Worm (Caenorhabditis elegans) whole organism, L4 larva: ENCODE results near the gene syx-2.

ENCODE experiments used
- F37D6.2 ChIP-seq: sonication (generic microtip); optimal IDR thresholded peaks from 2 replicates; lab custom pipeline; 2016; ENCODE audit warnings: mild to moderate bottlenecking, missing genetic modification characterization, missing compliant biosample characterization
- F49E8.2 ChIP-seq: sonication (generic microtip); optimal IDR thresholded peaks from 2 replicates; lab custom pipeline; 2016; ENCODE audit warnings: missing compliant biosample characterization, mild to moderate bottlenecking, missing genetic modification characterization, borderline replicate concordance
- Y105C5A.15 ChIP-seq: fragments of 200-800 bp; sonication (Bioruptor generic); IDR thresholded peaks from 2 replicates; pipeline ENCODE4 v1.3.6; 2022; ENCODE audit warnings: missing genetic modification characterization, missing compliant biosample characterization
- ZK546.5 ChIP-seq, 2 experiments: sonication (generic microtip); optimal IDR thresholded peaks; 2 replicates each; lab custom pipeline; 2017; ENCODE audit warnings: missing biosample characterization in 2 of 2, missing genetic modification characterization in 2 of 2
- aly-2 ChIP-seq: sonication (generic microtip); optimal IDR thresholded peaks from 2 replicates; lab custom pipeline; 2018; ENCODE audit warnings: missing biosample characterization, missing genetic modification characterization
- ceh-44 ChIP-seq: fragments of 200-800 bp; sonication (Bioruptor generic); IDR thresholded peaks from 2 replicates; pipeline ENCODE4 v1.3.6; 2022; ENCODE audit warnings: missing genetic modification reagents, missing genetic modification characterization, missing compliant biosample characterization
- daf-16 ChIP-seq, 3 experiments: sonication (generic microtip); optimal IDR thresholded peaks; 2 replicates each; lab custom pipeline; 2016 to 2017; ENCODE audit warnings: missing genetic modification characterization in 3 of 3, missing genetic modification reagents in 3 of 3, mild to moderate bottlenecking in 2 of 3, missing compliant biosample characterization in 2 of 3, missing biosample characterization in 1 of 3, moderate library complexity in 1 of 3
- dmd-9 ChIP-seq: fragments of 200-800 bp; sonication (Bioruptor generic); IDR thresholded peaks from 2 replicates; pipeline ENCODE4 v1.3.6; 2022; ENCODE audit warnings: missing genetic modification reagents, missing genetic modification characterization, missing compliant biosample characterization
- duxl-1 ChIP-seq: sonication (generic microtip); optimal IDR thresholded peaks from 2 replicates; lab custom pipeline; 2016; ENCODE audit warnings: mild to moderate bottlenecking, missing genetic modification characterization, moderate library complexity, missing compliant biosample characterization; ENCODE audit not compliant: poor library complexity
- egl-27 ChIP-seq: sonication (generic microtip); optimal IDR thresholded peaks from 3 replicates; lab custom pipeline; 2017; ENCODE audit warnings: missing biosample characterization, missing genetic modification reagents, missing genetic modification characterization
- fkh-10 ChIP-seq: fragments of 150-350 bp; optimal IDR thresholded peaks from 2 replicates; lab custom pipeline; 2014; ENCODE audit warnings: missing biosample characterization, missing genetic modification reagents, missing genetic modification characterization
- gei-8 ChIP-seq: fragments of 200-800 bp; sonication (Bioruptor generic); optimal IDR thresholded peaks from 2 replicates; lab custom pipeline; 2018; ENCODE audit warnings: mild to moderate bottlenecking, missing genetic modification characterization, missing compliant biosample characterization
- hlh-11 ChIP-seq: fragments of 200-800 bp; sonication (Bioruptor generic); optimal IDR thresholded peaks from 2 replicates; lab custom pipeline; 2018; ENCODE audit warnings: mild to moderate bottlenecking, missing genetic modification characterization, missing compliant biosample characterization
- lin-15B ChIP-seq: fragments of 150-350 bp; sonication (generic microtip); optimal IDR thresholded peaks from 3 replicates; lab custom pipeline; 2014; ENCODE audit warnings: missing biosample characterization, missing genetic modification characterization
- lsy-2 ChIP-seq, 2 experiments: fragments of 150-350 bp in 1 of 2; sonication (generic microtip) in 1 of 2; optimal IDR thresholded peaks; 2 replicates each; lab custom pipeline; 2014 to 2017; ENCODE audit warnings: missing biosample characterization in 2 of 2, missing genetic modification characterization in 2 of 2
- mdl-1 ChIP-seq, 2 experiments: fragments of 150-350 bp in 1 of 2; sonication (generic microtip) in 1 of 2; optimal IDR thresholded peaks; 2 replicates each; lab custom pipeline; 2014 to 2017; ENCODE audit warnings: missing biosample characterization in 2 of 2, missing genetic modification characterization in 2 of 2
- mdt-29 ChIP-seq: fragments of 200-800 bp; sonication (Bioruptor generic); IDR thresholded peaks from 2 replicates; pipeline ENCODE4 v1.3.6; 2022; ENCODE audit warnings: missing genetic modification reagents, missing genetic modification characterization, missing compliant biosample characterization
- mep-1 ChIP-seq: fragments of 150-350 bp; sonication (generic microtip); optimal IDR thresholded peaks from 3 replicates; lab custom pipeline; 2014; ENCODE audit warnings: missing biosample characterization, missing genetic modification characterization
- mxl-3 ChIP-seq: fragments of 200-800 bp; sonication (Bioruptor generic); optimal IDR thresholded peaks from 2 replicates; lab custom pipeline; 2018; ENCODE audit warnings: mild to moderate bottlenecking, missing genetic modification characterization, missing compliant biosample characterization
- nhr-10 ChIP-seq: fragments of 150-350 bp; optimal IDR thresholded peaks from 2 replicates; lab custom pipeline; 2014; ENCODE audit warnings: missing biosample characterization, missing genetic modification characterization
- nhr-102 ChIP-seq: sonication (generic microtip); optimal IDR thresholded peaks from 2 replicates; lab custom pipeline; 2016; ENCODE audit warnings: mild to moderate bottlenecking, missing genetic modification characterization, moderate library complexity, missing compliant biosample characterization
- nhr-11 ChIP-seq: fragments of 150-350 bp; optimal IDR thresholded peaks from 2 replicates; lab custom pipeline; 2014; ENCODE audit warnings: missing biosample characterization, missing genetic modification characterization
- nhr-237 ChIP-seq: sonication (generic microtip); optimal IDR thresholded peaks from 2 replicates; lab custom pipeline; 2017; ENCODE audit warnings: missing biosample characterization, missing genetic modification characterization
- nhr-25 ChIP-seq: sonication (generic microtip); optimal IDR thresholded peaks from 2 replicates; lab custom pipeline; 2017; ENCODE audit warnings: missing genetic modification characterization, mild to moderate bottlenecking, missing compliant biosample characterization, antibody characterized with exemption, moderate library complexity, borderline replicate concordance; ENCODE audit not compliant: insufficient read depth
- nhr-28 ChIP-seq: fragments of 150-350 bp; optimal IDR thresholded peaks from 2 replicates; lab custom pipeline; 2014; ENCODE audit warnings: missing biosample characterization, missing genetic modification characterization
- nhr-48 ChIP-seq: sonication (generic microtip); optimal IDR thresholded peaks from 2 replicates; lab custom pipeline; 2016; ENCODE audit warnings: mild to moderate bottlenecking, missing genetic modification characterization, missing compliant biosample characterization
- pqm-1 ChIP-seq: sonication (generic microtip); optimal IDR thresholded peaks from 2 replicates; lab custom pipeline; 2017; ENCODE audit warnings: missing biosample characterization, missing genetic modification characterization
- rbr-2 ChIP-seq: sonication (generic microtip); optimal IDR thresholded peaks from 2 replicates; lab custom pipeline; 2016; ENCODE audit warnings: missing genotype, missing genetic modification characterization, missing compliant biosample characterization
- sdz-12 ChIP-seq: fragments of 200-800 bp; sonication (Bioruptor generic); optimal IDR thresholded peaks from 2 replicates; lab custom pipeline; 2018; ENCODE audit warnings: mild to moderate bottlenecking, missing genetic modification characterization, missing compliant biosample characterization
- set-16 ChIP-seq: fragments of 200-800 bp; sonication (Bioruptor generic); IDR thresholded peaks from 2 replicates; pipeline ENCODE4 v1.3.6; 2022; ENCODE audit warnings: missing genetic modification reagents, missing genetic modification characterization, missing compliant biosample characterization
- tra-1 ChIP-seq: fragments of 200-800 bp; sonication (Bioruptor generic); IDR thresholded peaks from 2 replicates; pipeline ENCODE4 v1.3.6; 2022; ENCODE audit warnings: missing genetic modification reagents, missing genetic modification characterization, missing compliant biosample characterization
- unc-130 ChIP-seq: sonication (generic microtip); optimal IDR thresholded peaks from 2 replicates; lab custom pipeline; 2016; ENCODE audit warnings: missing genetic modification reagents, missing genetic modification characterization, missing compliant biosample characterization
- unc-39 ChIP-seq: sonication (generic microtip); optimal IDR thresholded peaks from 2 replicates; lab custom pipeline; 2017; ENCODE audit warnings: missing biosample characterization, missing genetic modification characterization
- unc-62 ChIP-seq, 3 experiments: fragments of 150-350 bp in 1 of 3; sonication (generic microtip); optimal IDR thresholded peaks in 2 of 3; peaks in 1 of 3; 1 replicate in 1 of 3; 2 replicates in 2 of 3; lab custom pipeline; 2014 to 2017; ENCODE audit warnings: missing biosample characterization in 3 of 3, missing genetic modification characterization in 3 of 3, missing genetic modification reagents in 3 of 3, missing genotype in 1 of 3
- zag-1 ChIP-seq: fragments of 150-350 bp; optimal IDR thresholded peaks from 2 replicates; lab custom pipeline; 2014; ENCODE audit warnings: missing biosample characterization, missing genetic modification characterization
- zip-2 ChIP-seq: fragments of 150-350 bp; optimal IDR thresholded peaks from 2 replicates; lab custom pipeline; 2014; ENCODE audit warnings: missing biosample characterization, missing genetic modification characterization
- ztf-11 ChIP-seq: fragments of 150-350 bp; optimal IDR thresholded peaks from 2 replicates; lab custom pipeline; 2014; ENCODE audit warnings: missing biosample characterization, missing genetic modification characterization
- ztf-7 ChIP-seq: fragments of 150-350 bp; optimal IDR thresholded peaks from 2 replicates; lab custom pipeline; 2014; ENCODE audit warnings: missing biosample characterization, missing genetic modification characterization

Gene syx-2

DNA sequence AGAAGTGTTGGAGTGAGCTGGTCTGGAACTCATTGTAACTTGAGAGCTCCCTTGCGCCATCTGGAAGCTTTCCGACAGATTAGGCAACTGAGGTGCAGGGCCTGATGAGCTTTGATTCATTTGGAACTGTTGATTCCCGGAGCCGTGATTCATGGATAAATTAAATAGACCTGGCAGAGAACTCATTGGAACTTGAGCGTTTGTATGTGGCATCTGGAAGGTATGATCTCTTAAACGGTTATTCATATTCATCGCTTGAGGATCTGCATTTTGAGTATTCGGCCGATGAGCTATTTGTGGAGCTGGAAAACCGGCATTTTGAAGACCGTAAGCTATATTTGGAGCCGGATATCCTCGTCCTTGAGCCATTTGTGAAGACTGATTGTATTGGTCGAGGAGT lies 31.4 kb upstream of the syx-2 start:
- TF ChIP-seq tra-1 (GFP tag; lab: Robert Waterston, UW) (no peak), nhr-102 (no peak), duxl-1 (tag; lab: Kevin White, UChicago) (no peak), dmd-9 (GFP tag; lab: Robert Waterston, UW) (no peak), mep-1 (tag; lab: Kevin White, UChicago) (no peak), nhr-11 (no peak), aly-2 (tag; lab: Kevin White, UChicago) (no peak), ZK546.5 (tag; optimal IDR thresholded peaks at IDR 0.05; lab: Kevin White, UChicago) (no peak), lsy-2 (tag; optimal IDR thresholded peaks at IDR 0.05; lab: Kevin White, UChicago) (no peak), zip-2 (no peak), set-16 (GFP tag; lab: Robert Waterston, UW) (no peak), unc-130 (GFP tag; lab: Kevin White, UChicago) (no peak), F37D6.2 (no peak), ztf-11 (tag; lab: Kevin White, UChicago) (no peak), egl-27 (tag; lab: Kevin White, UChicago) (no peak), hlh-11 (no peak), nhr-10 (tag; lab: Kevin White, UChicago) (no peak), pqm-1 (no peak)

DNA sequence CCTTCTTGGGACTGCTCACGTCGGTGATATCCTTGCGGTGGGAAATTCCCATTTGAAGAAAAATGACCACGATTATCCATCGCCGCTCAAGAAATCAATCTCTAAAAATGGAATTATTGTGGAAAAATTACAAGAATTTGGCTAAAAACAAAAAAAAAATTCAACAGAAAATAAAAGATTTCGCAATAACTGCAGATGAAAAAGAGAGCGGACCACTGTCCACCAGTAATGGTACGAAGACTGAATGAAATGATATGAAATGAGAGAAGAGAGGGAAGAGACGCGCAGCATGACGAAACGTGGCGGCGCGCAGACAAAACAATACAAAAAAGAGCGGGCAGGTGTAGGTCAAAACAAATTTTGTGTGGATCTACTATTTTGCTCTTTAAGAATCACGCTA lies 30.4 kb upstream of the syx-2 start, which contains the start of gene meg-1:
TSS of gene meg-1 (minus strand) at position 101 of the 400 bp plus-strand sequence.
- TF ChIP-seq Y105C5A.15 (GFP tag; lab: Robert Waterston, UW) (no peak), zag-1 (tag; lab: Kevin White, UChicago) (no peak), nhr-25 (tag; lab: Kevin White, UChicago) (no peak), nhr-48 (no peak), aly-2 (tag; lab: Kevin White, UChicago) (no peak), mdl-1 (tag; optimal IDR thresholded peaks at IDR 0.05; lab: Kevin White, UChicago) (no peak), unc-130 (GFP tag; lab: Kevin White, UChicago) (no peak), lin-15B (tag; lab: Kevin White, UChicago) (no peak)

DNA sequence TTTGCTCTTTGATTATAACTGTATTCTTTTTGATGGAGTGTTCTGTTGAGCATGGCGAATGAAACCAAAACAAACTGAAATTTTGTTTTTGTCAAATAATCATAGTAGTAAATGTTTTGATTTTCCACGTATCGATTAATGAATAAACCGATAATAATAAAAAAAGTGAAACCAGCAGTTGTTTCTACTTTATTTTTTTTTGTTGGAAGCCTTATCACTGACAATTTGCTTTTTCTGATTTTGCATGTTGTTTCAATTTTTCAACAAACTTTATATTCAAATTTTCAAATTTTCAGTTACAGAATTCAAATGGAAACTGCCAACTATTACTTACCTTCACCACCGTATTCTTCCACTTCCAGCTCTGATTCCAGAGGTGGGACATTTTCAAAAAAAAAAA lies 25.4 kb upstream of the syx-2 start, which contains the start of gene elt-3:
TSS of gene elt-3 (plus strand) at position 301 of the 400 bp plus-strand sequence.
- TF ChIP-seq daf-16 (GFP tag; optimal IDR thresholded peaks at IDR 0.05; lab: Kevin White, UChicago) (no peak), daf-16 (tag; optimal IDR thresholded peaks at IDR 0.05; lab: Kevin White, UChicago) (no peak), dmd-9 (GFP tag; lab: Robert Waterston, UW) (no peak), duxl-1 (tag; lab: Kevin White, UChicago) (no peak), sdz-12 (GFP tag; lab: Kevin White, UChicago) (no peak), lin-15B (tag; lab: Kevin White, UChicago) (no peak)

DNA sequence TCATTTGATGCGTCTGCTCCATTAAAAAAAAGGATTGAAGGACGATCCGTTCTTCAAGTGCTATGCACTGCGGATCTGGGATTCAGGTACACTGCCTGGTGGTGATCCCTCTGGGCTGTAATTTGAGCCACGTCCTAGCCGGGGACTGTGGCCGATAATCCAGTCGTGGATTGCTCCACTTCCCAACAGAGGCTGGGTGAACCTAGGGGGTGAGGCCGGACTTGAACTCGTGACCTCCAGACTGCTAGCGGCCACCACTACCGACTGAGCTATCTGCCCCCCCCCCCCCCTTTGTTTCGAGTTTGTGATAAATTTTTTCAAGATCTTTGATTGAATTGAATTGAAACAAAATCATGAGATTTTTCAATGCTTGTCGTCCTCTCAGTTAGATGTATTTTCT lies 24.3 kb upstream of the syx-2 start:
- TF ChIP-seq set-16 (GFP tag; lab: Robert Waterston, UW) (peak; percentile 83), ceh-44 (0 out of 2 replicates have a peak, but pooled peaks have one; percentile 9)

DNA sequence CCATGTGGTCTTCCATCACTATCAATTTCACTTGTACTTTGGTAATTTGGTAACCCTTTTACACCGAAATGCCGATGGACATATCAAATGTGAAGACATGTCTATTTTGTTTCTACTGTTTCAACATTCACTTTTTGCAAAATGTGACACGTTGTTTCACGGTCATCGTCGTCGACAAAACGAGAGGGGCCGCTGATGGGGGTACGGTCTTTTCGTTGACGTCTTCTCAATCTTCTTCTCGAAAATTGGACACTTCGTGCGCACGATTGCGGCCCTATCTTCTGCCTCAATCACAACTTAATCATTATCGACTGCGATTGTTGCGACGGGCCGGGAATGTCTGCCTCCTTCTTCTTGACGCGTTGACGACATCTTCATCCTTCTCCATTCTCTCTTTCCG lies 23.2 kb upstream of the syx-2 start:
- TF ChIP-seq tra-1 (GFP tag; lab: Robert Waterston, UW) (no peak), F49E8.2 (tag; lab: Kevin White, UChicago) (no peak), gei-8 (GFP tag; lab: Kevin White, UChicago) (no peak), rbr-2 (tag; lab: Kevin White, UChicago) (no peak), mdt-29 (GFP tag; lab: Robert Waterston, UW) (no peak), nhr-102 (no peak), fkh-10 (GFP tag; lab: Kevin White, UChicago) (no peak), unc-39 (tag; lab: Kevin White, UChicago) (no peak), mxl-3 (GFP tag; lab: Kevin White, UChicago) (peak; percentile 50), unc-62 (GFP tag; optimal IDR thresholded peaks at IDR 0.05 in 1 of 2; lab: Kevin White, UChicago) (peak in 1 of 2 experiments; percentile 79), unc-62 (tag; optimal IDR thresholded peaks at IDR 0.05; lab: Kevin White, UChicago) (no peak), nhr-237 (tag; lab: Kevin White, UChicago) (no peak), daf-16 (GFP tag; optimal IDR thresholded peaks at IDR 0.05; lab: Kevin White, UChicago) (no peak), daf-16 (tag; optimal IDR thresholded peaks at IDR 0.05; lab: Kevin White, UChicago) (no peak), hlh-11 (peak; percentile 23), nhr-28 (tag; lab: Kevin White, UChicago) (peak; percentile 4), ztf-7 (tag; lab: Kevin White, UChicago) (no peak)
